Worm (Caenorhabditis elegans) whole organism, early embryonic: ENCODE data around the gene dhs-16.

Experiments used
- B0310.2 ChIP-seq: sonication (generic microtip); optimal IDR thresholded peaks from 2 replicates; lab custom pipeline; 2016; ENCODE audit warnings: mild to moderate bottlenecking, missing genetic modification characterization, missing compliant biosample characterization
- aly-1 ChIP-seq: sonication (generic microtip); optimal IDR thresholded peaks from 2 replicates; lab custom pipeline; 2016; ENCODE audit warnings: missing genetic modification characterization, missing compliant biosample characterization
- ama-1 ChIP-seq: fragments of 150-350 bp; optimal IDR thresholded peaks from 2 replicates; lab custom pipeline; 2014
- ceh-36 ChIP-seq: sonication (generic microtip); optimal IDR thresholded peaks from 2 replicates; lab custom pipeline; 2016; ENCODE audit warnings: missing genetic modification characterization, inconsistent platforms, missing compliant biosample characterization
- flt-1 ChIP-seq: fragments of 200-800 bp; sonication (Bioruptor generic); IDR thresholded peaks from 2 replicates; pipeline ENCODE4 v1.3.6; 2022; ENCODE audit warnings: missing genetic modification characterization, missing compliant biosample characterization
- hmg-4 ChIP-seq: fragments of 200-800 bp; sonication (Bioruptor generic); optimal IDR thresholded peaks from 2 replicates; lab custom pipeline; 2018; ENCODE audit warnings: mild to moderate bottlenecking, missing genetic modification characterization, missing compliant biosample characterization
- hnd-1 ChIP-seq: sonication (generic microtip); optimal IDR thresholded peaks from 2 replicates; lab custom pipeline; 2016; ENCODE audit warnings: missing genetic modification characterization, missing compliant biosample characterization
- tbx-37 ChIP-seq: fragments of 200-800 bp; sonication (Bioruptor generic); conservative IDR thresholded peaks from 2 replicates; pipeline ENCODE4 v1.3.6; 2022; ENCODE audit warnings: missing genetic modification reagents, missing genetic modification characterization, missing compliant biosample characterization
- tra-4 ChIP-seq: sonication (generic microtip); optimal IDR thresholded peaks from 2 replicates; lab custom pipeline; 2017; ENCODE audit warnings: missing genetic modification characterization, missing compliant biosample characterization

DNA sequence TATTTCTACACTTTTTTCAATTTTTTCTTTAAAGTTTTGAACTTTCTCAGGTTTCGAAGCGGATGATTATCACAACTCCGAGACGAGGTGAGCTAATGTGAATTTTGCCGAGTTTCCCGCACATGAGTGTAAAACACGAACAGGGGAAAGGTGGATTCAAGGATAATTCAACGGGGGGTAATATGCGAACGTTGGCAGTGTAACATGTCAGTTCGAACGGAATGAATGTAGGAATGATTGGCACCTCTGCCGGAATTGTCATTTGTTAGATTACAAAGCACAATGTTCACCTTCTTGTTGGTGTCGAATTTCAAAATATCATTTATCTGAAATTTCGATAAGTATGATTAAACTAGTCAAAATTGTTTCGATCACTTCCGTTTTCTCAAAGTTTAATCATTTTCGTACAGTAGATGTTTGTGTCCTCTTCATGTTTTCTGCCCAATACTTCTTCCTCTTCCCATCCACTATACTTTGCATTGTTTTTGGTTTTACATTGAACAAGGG, 35.5 kb downstream of the dhs-16 start, which contains the start of gene picc-1:
- TF ChIP-seq tbx-37 (GFP tag; lab: Robert Waterston, UW), result no peak
- no peak for TF ChIP-seq aly-1 (tag; lab: Kevin White, UChicago)
- TF ChIP-seq ama-1 (lab: Kevin White, UChicago), result no peak
- no peak for TF ChIP-seq ceh-36 (tag; lab: Kevin White, UChicago)
- no peak for TF ChIP-seq hnd-1 (tag; lab: Kevin White, UChicago)
- no peak for TF ChIP-seq hmg-4 (GFP tag; lab: Kevin White, UChicago)
- TF ChIP-seq B0310.2 (tag; lab: Kevin White, UChicago), result no peak
- TF ChIP-seq flt-1 (GFP tag; lab: Robert Waterston, UW), result no peak
- TF ChIP-seq tra-4, result no peak
